Worm (Caenorhabditis elegans): ENCODE data around the gene F58H1.2.

DNA sequence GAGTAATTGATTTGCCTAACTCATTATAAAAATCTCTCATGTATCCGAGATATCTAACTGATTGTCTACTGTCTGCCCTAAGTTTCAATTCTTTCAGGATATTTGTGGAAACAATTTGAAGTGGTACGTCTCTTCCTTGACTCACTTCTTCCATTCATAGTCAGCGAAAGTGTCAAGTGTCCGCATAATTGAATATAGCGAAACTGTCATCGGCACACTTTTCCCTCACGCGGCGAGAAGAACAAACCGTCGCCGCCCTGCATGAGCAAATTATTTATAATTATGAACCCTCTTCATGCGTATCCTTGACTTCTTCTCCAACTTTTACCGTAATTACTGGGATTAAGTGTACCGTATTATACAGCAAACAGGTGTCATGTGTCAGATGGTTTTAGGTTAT lies 19.7 kb downstream of the F58H1.2 start:
- TF ChIP-seq flt-1 (GFP tag; IDR thresholded peaks at IDR 0.05) (no peak), aly-1 (tag; optimal IDR thresholded peaks at IDR 0.05) (no peak), scrt-1 (GFP tag; IDR thresholded peaks at IDR 0.05) (no peak), ama-1 (optimal IDR thresholded peaks at IDR 0.05) (no peak), sea-1 (GFP tag; conservative IDR thresholded peaks at IDR 0.05) (no peak), ceh-13 (GFP tag; optimal IDR thresholded peaks at IDR 0.05) (no peak), tbx-11 (GFP tag; IDR thresholded peaks at IDR 0.05) (no peak), B0310.2 (tag; optimal IDR thresholded peaks at IDR 0.05) (no peak), pes-1 (GFP tag; IDR thresholded peaks at IDR 0.05) (no peak), tbx-37 (GFP tag; conservative IDR thresholded peaks at IDR 0.05) (no peak), hmg-4 (GFP tag; optimal IDR thresholded peaks at IDR 0.05) (no peak), hnd-1 (tag; optimal IDR thresholded peaks at IDR 0.05) (no peak), hmbx-1 (tag; optimal IDR thresholded peaks at IDR 0.05) (no peak)
